Worm (Caenorhabditis elegans): Measurements from ENCODE around the gene cct-1.

DNA sequence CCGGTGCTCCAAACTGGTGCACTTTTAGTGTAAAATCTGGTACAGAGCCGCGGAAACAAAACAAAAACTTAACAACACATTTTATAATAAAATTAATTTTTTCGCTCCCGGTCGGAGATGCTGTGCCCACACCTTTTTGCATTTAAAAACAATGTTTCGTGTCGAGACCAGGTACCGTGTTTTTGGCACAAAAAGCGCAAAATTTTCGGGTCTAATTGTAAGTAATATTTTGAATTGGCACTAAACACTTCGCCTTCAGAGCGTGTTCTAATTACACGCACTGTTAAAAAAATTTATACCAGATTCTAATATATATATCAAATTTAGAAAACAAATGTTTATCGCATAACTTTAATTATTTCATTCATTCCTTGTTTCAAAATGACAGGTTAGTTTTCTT, 3.8 kb upstream of the cct-1 start, which contains the start of gene dylt-3:
- TF ChIP-seq alr-1 (tag; optimal IDR thresholded peaks at IDR 0.05; ENCODE audit: borderline replicate concordance) = no peak
- no peak for TF ChIP-seq ama-1 (optimal IDR thresholded peaks at IDR 0.05)
- no peak for TF ChIP-seq skn-1 (tag; optimal IDR thresholded peaks at IDR 0.05)
- no peak for TF ChIP-seq tbx-2 (tag; optimal IDR thresholded peaks at IDR 0.05)
- TF ChIP-seq lsy-2 (tag; optimal IDR thresholded peaks at IDR 0.05) = no peak
- TF ChIP-seq efl-3 (GFP tag; optimal IDR thresholded peaks at IDR 0.05) = no peak
- TF ChIP-seq unc-62 (GFP tag; optimal IDR thresholded peaks at IDR 0.05) = no peak
- TF ChIP-seq mab-9 (GFP tag; IDR thresholded peaks at IDR 0.05) = no peak
- TF ChIP-seq unc-98 (GFP tag; IDR thresholded peaks at IDR 0.05) = no peak

Measured in whole organism, L1 larva.